Worm (Caenorhabditis elegans) whole organism, mixed stage, embryonic: Measurements from ENCODE around the gene dgtr-1.

Experiments
- ces-1 ChIP-seq: fragments of 150-350 bp; optimal IDR thresholded peaks from 2 replicates; lab custom pipeline; 2014; ENCODE audit warnings: missing biosample characterization, missing genetic modification reagents, missing genetic modification characterization
- drap-1 ChIP-seq: fragments of 200-800 bp; sonication (Bioruptor generic); optimal IDR thresholded peaks from 3 replicates; lab custom pipeline; 2018; ENCODE audit warnings: mild to moderate bottlenecking, missing genetic modification characterization, missing compliant biosample characterization
- elt-3 ChIP-seq: fragments of 150-350 bp; optimal IDR thresholded peaks from 2 replicates; lab custom pipeline; 2014; ENCODE audit warnings: missing biosample characterization, missing genetic modification characterization
- mep-1 ChIP-seq: fragments of 150-350 bp; optimal IDR thresholded peaks from 2 replicates; lab custom pipeline; 2017; ENCODE audit warnings: missing biosample characterization, missing genetic modification reagents, missing genetic modification characterization, inconsistent platforms
- nhr-12 ChIP-seq: fragments of 150-350 bp; optimal IDR thresholded peaks from 2 replicates; lab custom pipeline; 2014; ENCODE audit warnings: missing biosample characterization, missing genetic modification characterization
- nhr-237 ChIP-seq: fragments of 150-350 bp; optimal IDR thresholded peaks from 2 replicates; lab custom pipeline; 2014; ENCODE audit warnings: missing biosample characterization, missing genetic modification characterization
- nhr-76 ChIP-seq: sonication (generic microtip); optimal IDR thresholded peaks from 2 replicates; lab custom pipeline; 2017; ENCODE audit warnings: missing biosample characterization, missing genetic modification characterization
- sptf-1 ChIP-seq: sonication (generic microtip); optimal IDR thresholded peaks from 2 replicates; lab custom pipeline; 2017; ENCODE audit warnings: mild to moderate bottlenecking, missing genetic modification characterization, moderate library complexity, missing compliant biosample characterization
- tbx-8 ChIP-seq: fragments of 200-800 bp; sonication (Bioruptor generic); optimal IDR thresholded peaks from 2 replicates; lab custom pipeline; 2018; ENCODE audit warnings: mild to moderate bottlenecking, missing genetic modification characterization, moderate library complexity, missing compliant biosample characterization
- unc-39 ChIP-seq: fragments of 150-350 bp; optimal IDR thresholded peaks from 2 replicates; lab custom pipeline; 2014; ENCODE audit warnings: missing biosample characterization, missing genetic modification characterization

ce11 chrV:6544999-6545398 is 48.1 kb downstream of the dgtr-1 start:
- no peak for TF ChIP-seq mep-1 (tag; lab: Kevin White, UChicago)
- TF ChIP-seq drap-1 = no peak
- TF ChIP-seq nhr-237 = no peak
- no peak for TF ChIP-seq nhr-12 (tag; lab: Kevin White, UChicago)
- no peak for TF ChIP-seq ces-1 (GFP tag; lab: Kevin White, UChicago)
- TF ChIP-seq tbx-8 (GFP tag; lab: Kevin White, UChicago) = no peak
- no peak for TF ChIP-seq nhr-76 (tag; lab: Kevin White, UChicago)
- TF ChIP-seq unc-39 (tag; lab: Kevin White, UChicago) = no peak
- TF ChIP-seq elt-3 = no peak
- TF ChIP-seq sptf-1 (tag; lab: Kevin White, UChicago) = no peak
